Worm (Caenorhabditis elegans): ENCODE data around the gene C04E6.8.

The C04E6.8 gene

ce11 chrV:5883735-5884134, at the start of gene C04E6.8:
TSS of gene C04E6.8 (minus strand) at chrV:5883835.
- no peak for TF ChIP-seq sup-37 (GFP tag; optimal IDR thresholded peaks at IDR 0.05)
- TF ChIP-seq ceh-88 (GFP tag; IDR thresholded peaks at IDR 0.05), result no peak
- TF ChIP-seq egl-13 (tag; optimal IDR thresholded peaks at IDR 0.05), result no peak
- TF ChIP-seq nhr-19 (GFP tag; conservative IDR thresholded peaks at IDR 0.05), result no peak
- TF ChIP-seq jun-1 (tag; optimal IDR thresholded peaks at IDR 0.05), result no peak
- TF ChIP-seq nhr-85 (tag), result no peak
- no peak for TF ChIP-seq fkh-8 (tag; optimal IDR thresholded peaks at IDR 0.05)
- TF ChIP-seq ceh-82 (tag; optimal IDR thresholded peaks at IDR 0.05), result no peak
- TF ChIP-seq nhr-11 (tag; optimal IDR thresholded peaks at IDR 0.05), result no peak
- TF ChIP-seq nhr-90 (tag; optimal IDR thresholded peaks at IDR 0.05; ENCODE audit: poor library complexity), result no peak
- no peak for TF ChIP-seq nhr-28 (tag; optimal IDR thresholded peaks at IDR 0.05)
- no peak for TF ChIP-seq pag-3 (tag; optimal IDR thresholded peaks at IDR 0.05; ENCODE audit: borderline replicate concordance, insufficient read depth)
- no peak for TF ChIP-seq ets-5 (GFP tag; IDR thresholded peaks at IDR 0.05)
- TF ChIP-seq hpl-2 (GFP tag; optimal IDR thresholded peaks at IDR 0.05), result no peak
- no peak for TF ChIP-seq sox-4 (tag; optimal IDR thresholded peaks at IDR 0.05)
- TF ChIP-seq Y116A8C.19 (tag; optimal IDR thresholded peaks at IDR 0.05; ENCODE audit: borderline replicate concordance), result no peak
- no peak for TF ChIP-seq lin-14 (GFP tag; optimal IDR thresholded peaks at IDR 0.05)
- no peak for TF ChIP-seq C04F5.9 (tag; optimal IDR thresholded peaks at IDR 0.05)

ce11 chrV:5930588-5930987, 47.0 kb upstream of the C04E6.8 start, which contains the start of gene galt-1:
TSS of gene galt-1 (plus strand) at chrV:5930905.
- TF ChIP-seq nhr-47 (tag; optimal IDR thresholded peaks at IDR 0.05) (no peak), lin-35 (GFP tag; optimal IDR thresholded peaks at IDR 0.05) (no peak), efl-1 (optimal IDR thresholded peaks at IDR 0.05) (no peak), efl-1 (GFP tag; optimal IDR thresholded peaks at IDR 0.05 in 1 of 2) (no peak), nhr-237 (tag; optimal IDR thresholded peaks at IDR 0.05) (no peak), elt-2 (tag; optimal IDR thresholded peaks at IDR 0.05) (peak; percentile 37)

- TF ChIP-seq C34B4.2 (tag; optimal IDR thresholded peaks at IDR 0.05) (no peak), efl-1 (optimal IDR thresholded peaks at IDR 0.05) (no peak), efl-1 (GFP tag; optimal IDR thresholded peaks at IDR 0.05 in 1 of 2) (peak in 1 of 2 experiments; percentile 89)
Observed at ce11 chrV:5928006-5928405, 44.4 kb upstream of the C04E6.8 start.

ce11 chrV:5927347-5927746, 43.7 kb upstream of the C04E6.8 start, which contains the start of gene srsx-17:
TSS of gene srsx-17 (plus strand) at chrV:5927647.
- TF ChIP-seq efl-1 (optimal IDR thresholded peaks at IDR 0.05), result no peak
- peak in 1 of 2 experiments; percentile 18 for TF ChIP-seq efl-1 (GFP tag; optimal IDR thresholded peaks at IDR 0.05 in 1 of 2)
- no peak for TF ChIP-seq fos-1 (tag; optimal IDR thresholded peaks at IDR 0.05)

ce11 chrV:5922236-5922635, 38.6 kb upstream of the C04E6.8 start, which contains the start of gene srsx-18:
TSS of gene srsx-18 (plus strand) at chrV:5922536.
- TF ChIP-seq grh-1 (GFP tag; IDR thresholded peaks at IDR 0.05) (no peak), snpc-4 (tag; optimal IDR thresholded peaks at IDR 0.05) (no peak), zip-4 (GFP tag; optimal IDR thresholded peaks at IDR 0.05) (no peak), efl-1 (optimal IDR thresholded peaks at IDR 0.05) (no peak), efl-1 (GFP tag; optimal IDR thresholded peaks at IDR 0.05 in 1 of 2) (peak in 1 of 2 experiments; percentile 70)

- no peak for TF ChIP-seq ceh-90 (tag; optimal IDR thresholded peaks at IDR 0.05)
- no peak for TF ChIP-seq hlh-17 (GFP tag; optimal IDR thresholded peaks at IDR 0.05; ENCODE audit: borderline replicate concordance)
- no peak for TF ChIP-seq sox-4 (tag; optimal IDR thresholded peaks at IDR 0.05)
- no peak for TF ChIP-seq egl-13 (tag; optimal IDR thresholded peaks at IDR 0.05)
- TF ChIP-seq nhr-47 (tag; optimal IDR thresholded peaks at IDR 0.05), result peak; percentile 63
- TF ChIP-seq nhr-237 (tag; optimal IDR thresholded peaks at IDR 0.05), result no peak
- TF ChIP-seq lir-3 (tag; optimal IDR thresholded peaks at IDR 0.05; ENCODE audit: poor library complexity), result no peak
- TF ChIP-seq blmp-1 (tag; optimal IDR thresholded peaks at IDR 0.05), result no peak
- no peak for TF ChIP-seq mdl-1 (tag; optimal IDR thresholded peaks at IDR 0.05)
- TF ChIP-seq irx-1 (tag; optimal IDR thresholded peaks at IDR 0.05), result no peak
- TF ChIP-seq nhr-76 (tag; optimal IDR thresholded peaks at IDR 0.05), result no peak
- TF ChIP-seq lin-39 (tag; optimal IDR thresholded peaks at IDR 0.05), result no peak
- no peak for TF ChIP-seq ceh-8 (GFP tag; optimal IDR thresholded peaks at IDR 0.05)
- peak; percentile 75 for TF ChIP-seq dsc-1 (tag; optimal IDR thresholded peaks at IDR 0.05)
- no peak for TF ChIP-seq zip-4 (GFP tag; optimal IDR thresholded peaks at IDR 0.05)
- no peak for TF ChIP-seq nhr-20 (tag; optimal IDR thresholded peaks at IDR 0.05)
- TF ChIP-seq nhr-71 (tag; optimal IDR thresholded peaks at IDR 0.05), result peak; percentile 47
- TF ChIP-seq rnt-1 (tag; optimal IDR thresholded peaks at IDR 0.05), result no peak
- peak; percentile 38 for TF ChIP-seq fkh-8 (tag; optimal IDR thresholded peaks at IDR 0.05)
Observed at ce11 chrV:5921761-5922160, 38.1 kb upstream of the C04E6.8 start.
